Worm (Caenorhabditis elegans) whole organism, L4 larva: Measurements from ENCODE around the gene nfki-1.

Experiments
- ZK546.5 ChIP-seq, 2 experiments: sonication (generic microtip); optimal IDR thresholded peaks; 2 replicates each; lab custom pipeline; 2017; ENCODE audit warnings: missing biosample characterization in 2 of 2, missing genetic modification characterization in 2 of 2
- ceh-32 ChIP-seq: sonication (generic microtip); optimal IDR thresholded peaks from 2 replicates; lab custom pipeline; 2016; ENCODE audit warnings: mild to moderate bottlenecking, missing genetic modification characterization, missing compliant biosample characterization; ENCODE audit not compliant: poor library complexity
- dve-1 ChIP-seq: sonication (generic microtip); optimal IDR thresholded peaks from 2 replicates; lab custom pipeline; 2017; ENCODE audit warnings: antibody characterized with exemption, mild to moderate bottlenecking, missing genetic modification characterization, missing compliant biosample characterization; ENCODE audit not compliant: insufficient read depth
- lin-1 ChIP-seq: fragments of 200-800 bp; sonication (Bioruptor generic); IDR thresholded peaks from 2 replicates; pipeline ENCODE4 v1.3.6; 2022; ENCODE audit warnings: missing genetic modification reagents, missing genetic modification characterization, missing compliant biosample characterization
- lin-13 ChIP-seq: fragments of 150-350 bp; optimal IDR thresholded peaks from 2 replicates; lab custom pipeline; 2014; ENCODE audit warnings: missing biosample characterization, missing genetic modification reagents, missing genetic modification characterization
- nhr-11 ChIP-seq: fragments of 150-350 bp; optimal IDR thresholded peaks from 2 replicates; lab custom pipeline; 2014; ENCODE audit warnings: missing biosample characterization, missing genetic modification characterization
- nhr-28 ChIP-seq: fragments of 150-350 bp; optimal IDR thresholded peaks from 2 replicates; lab custom pipeline; 2014; ENCODE audit warnings: missing biosample characterization, missing genetic modification characterization

DNA sequence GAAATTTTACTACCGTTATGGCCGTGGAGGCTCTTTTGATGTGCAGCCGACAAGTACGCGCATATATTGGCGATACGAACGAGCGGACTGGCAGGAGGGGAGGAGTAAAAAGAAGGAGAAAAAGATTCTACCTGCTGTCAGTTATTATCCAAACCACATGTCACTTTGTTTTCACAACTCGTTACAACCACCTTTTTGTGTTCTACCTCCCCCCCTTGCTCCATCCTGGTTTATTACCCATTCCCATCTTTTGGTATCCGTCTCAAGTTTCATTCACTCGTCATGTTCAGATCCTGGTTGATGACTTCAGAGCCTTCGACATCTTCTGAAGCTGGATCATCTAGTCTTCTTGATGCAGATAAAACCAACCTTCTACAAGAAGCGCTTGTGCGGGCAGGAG, 52.6 kb downstream of the nfki-1 start, which contains the start of gene psa-3:
- TF ChIP-seq lin-13 (no peak), lin-1 (no peak), ZK546.5 (tag; optimal IDR thresholded peaks at IDR 0.05; lab: Kevin White, UChicago) (no peak), ceh-32 (tag; lab: Kevin White, UChicago) (no peak), dve-1 (tag; lab: Kevin White, UChicago) (no peak), nhr-11 (tag; lab: Kevin White, UChicago) (no peak), nhr-28 (tag; lab: Kevin White, UChicago) (no peak)
